Fruit fly (Drosophila melanogaster): ENCODE measurements around the gene CG3191.

CG3191 gene

dm6 chrX:2293294-2293988 is 41.6 kb upstream of the CG3191 start, which contains the start of gene CG2865 (continued):
- TF ChIP-seq CG13287 (GFP tag; IDR thresholded peaks at IDR 0.05; ENCODE audit: partially characterized antibody) (peak; percentile 56), ab (GFP tag; optimal IDR thresholded peaks at IDR 0.05) (peak; percentile 82), Bgb (GFP tag; IDR thresholded peaks at IDR 0.05; ENCODE audit: partially characterized antibody) (peak; percentile 64), gcm2 (GFP tag; optimal IDR thresholded peaks at IDR 0.05) (peak; percentile 87), nerfin-1 (tag; optimal IDR thresholded peaks at IDR 0.05) (peak; percentile 96), lbe (GFP tag; optimal IDR thresholded peaks at IDR 0.05) (peak; percentile 92), Aef1 (GFP tag; IDR thresholded peaks at IDR 0.05) (peak; percentile 68), CG13894 (tag; optimal IDR thresholded peaks at IDR 0.05) (peak; percentile 96), Gug (GFP tag; IDR thresholded peaks at IDR 0.05) (peak; percentile 55; the same call in 2 of the 4 replicates), Poxn (GFP tag; IDR thresholded peaks at IDR 0.05) (peak; percentile 26; the same call in 1 of the 2 replicates), ham (GFP tag; IDR thresholded peaks at IDR 0.05) (0 out of 2 replicates have a peak, but pooled peaks have one; percentile 34), slp2 (GFP tag; optimal IDR thresholded peaks at IDR 0.05) (peak; percentile 85), Dip2 (GFP tag; IDR thresholded peaks at IDR 0.05) (peak; percentile 33; the same call in 1 of the 2 replicates), CG7357 (GFP tag; IDR thresholded peaks at IDR 0.05) (peak; percentile 77), wdn (GFP tag; IDR thresholded peaks at IDR 0.05) (peak; percentile 71), CG34422 (GFP tag; IDR thresholded peaks at IDR 0.05) (peak; percentile 77; the same call in 2 of the 3 replicates), Doc2 (GFP tag; IDR thresholded peaks at IDR 0.05) (no peak), sisA (GFP tag; IDR thresholded peaks at IDR 0.05) (peak; percentile 76), bab2 (GFP tag; optimal IDR thresholded peaks at IDR 0.05) (peak; percentile 86), knrl (GFP tag; IDR thresholded peaks at IDR 0.05; ENCODE audit: partially characterized antibody) (peak; percentile 26; the same call in 1 of the 3 replicates), phol (tag; optimal IDR thresholded peaks at IDR 0.05) (peak; percentile 92), Max (GFP tag; optimal IDR thresholded peaks at IDR 0.05) (peak; percentile 91), crc (GFP tag; optimal IDR thresholded peaks at IDR 0.05) (peak; percentile 88), tx (GFP tag; optimal IDR thresholded peaks at IDR 0.05) (peak; percentile 87), CG10959 (GFP tag; IDR thresholded peaks at IDR 0.05) (peak; percentile 70), pzg (GFP tag; optimal IDR thresholded peaks at IDR 0.05) (peak; percentile 6), Hmx (GFP tag; optimal IDR thresholded peaks at IDR 0.05) (peak; percentile 80), Pdp1 (GFP tag; optimal IDR thresholded peaks at IDR 0.05) (peak; percentile 90 to 93), sug (tag; optimal IDR thresholded peaks at IDR 0.05) (peak; percentile 96), Trl (optimal IDR thresholded peaks at IDR 0.05) (peak; percentile 91), Trl (GFP tag; optimal IDR thresholded peaks at IDR 0.05) (peak; percentile 91), CG8359 (GFP tag; optimal IDR thresholded peaks at IDR 0.05; ENCODE audit: borderline replicate concordance) (peak; percentile 84), slbo (GFP tag; IDR thresholded peaks at IDR 0.05) (peak; percentile 88), CG5953 (GFP tag; IDR thresholded peaks at IDR 0.05) (peak; percentile 59; the same call in 1 of the 2 replicates), sna (GFP tag; IDR thresholded peaks at IDR 0.05; ENCODE audit: partially characterized antibody) (no peak), CG3838 (GFP tag; optimal IDR thresholded peaks at IDR 0.05) (peak; percentile 45), otp (GFP tag; IDR thresholded peaks at IDR 0.05) (peak; percentile 46; the same call in 1 of the 3 replicates), caup (GFP tag; optimal IDR thresholded peaks at IDR 0.05; ENCODE audit: severe bottlenecking) (peak; percentile 94), CG9437 (GFP tag; optimal IDR thresholded peaks at IDR 0.05) (peak; percentile 91), CG9932 (GFP tag; IDR thresholded peaks at IDR 0.05) (peak; percentile 86), CHES-1-like (GFP tag; optimal IDR thresholded peaks at IDR 0.05) (peak; percentile 96), kay (GFP tag; optimal IDR thresholded peaks at IDR 0.05) (peak; percentile 91), sima (GFP tag; optimal IDR thresholded peaks at IDR 0.05) (peak; percentile 74), CG13775 (GFP tag; optimal IDR thresholded peaks at IDR 0.05) (peak; percentile 92), p53 (GFP tag; optimal IDR thresholded peaks at IDR 0.05) (peak; percentile 74), pho (GFP tag; optimal IDR thresholded peaks at IDR 0.05) (peak; percentile 93), CG8281 (tag; optimal IDR thresholded peaks at IDR 0.05) (peak; percentile 88), Fer3 (tag; optimal IDR thresholded peaks at IDR 0.05) (peak; percentile 96), CG42726 (GFP tag; IDR thresholded peaks at IDR 0.05; ENCODE audit: partially characterized antibody) (peak; percentile 57; the same call in 1 of the 2 replicates)

Measured in whole organism, embryonic.